Worm (Caenorhabditis elegans) whole organism, L1 larva: ENCODE results near the gene K10D11.6.

ENCODE experiments used
- C16A3.4 ChIP-seq: fragments of 150-350 bp; optimal IDR thresholded peaks from 2 replicates; lab custom pipeline; 2014; ENCODE audit warnings: missing biosample characterization, missing genetic modification characterization
- C34B4.2 ChIP-seq: sonication (generic microtip); optimal IDR thresholded peaks from 2 replicates; lab custom pipeline; 2017; ENCODE audit warnings: mild to moderate bottlenecking, missing genetic modification characterization, missing compliant biosample characterization
- F16B12.6 ChIP-seq: fragments of 150-350 bp; optimal IDR thresholded peaks from 2 replicates; lab custom pipeline; 2014; ENCODE audit warnings: missing biosample characterization, missing genetic modification characterization
- aha-1 ChIP-seq: fragments of 150-350 bp; optimal IDR thresholded peaks from 2 replicates; lab custom pipeline; 2014; ENCODE audit warnings: missing biosample characterization, missing genetic modification characterization
- aly-2 ChIP-seq: fragments of 150-350 bp; optimal IDR thresholded peaks from 2 replicates; lab custom pipeline; 2014; ENCODE audit warnings: missing biosample characterization, missing genetic modification characterization
- ama-1 ChIP-seq: fragments of 150-350 bp; optimal IDR thresholded peaks from 2 replicates; lab custom pipeline; 2014
- blmp-1 ChIP-seq: fragments of 150-350 bp; optimal IDR thresholded peaks from 2 replicates; lab custom pipeline; 2014; ENCODE audit warnings: missing biosample characterization, missing genetic modification characterization
- dsc-1 ChIP-seq: sonication (generic microtip); optimal IDR thresholded peaks from 2 replicates; lab custom pipeline; 2016; ENCODE audit warnings: mild to moderate bottlenecking, missing genetic modification characterization, missing compliant biosample characterization
- efl-1 ChIP-seq, 4 experiments: fragments of 150-350 bp; optimal IDR thresholded peaks in 3 of 4; peaks in 1 of 4; 1 replicate in 1 of 4; 2 replicates in 3 of 4; lab custom pipeline; 2014; ENCODE audit warnings: missing biosample characterization in 2 of 4, missing genetic modification characterization in 2 of 4, missing genetic modification reagents in 2 of 4
- elt-2 ChIP-seq: sonication (generic microtip); optimal IDR thresholded peaks from 2 replicates; lab custom pipeline; 2016; ENCODE audit warnings: missing genetic modification characterization, mild to moderate bottlenecking, inconsistent platforms, missing compliant biosample characterization, missing genetic modification reagents
- elt-3 ChIP-seq, 6 experiments: fragments of 150-350 bp in 1 of 6; sonication (generic microtip); optimal IDR thresholded peaks; 2 replicates each; lab custom pipeline; 2017 to 2018; ENCODE audit warnings: missing biosample characterization in 6 of 6, missing genetic modification characterization in 6 of 6, inconsistent platforms in 1 of 6
- ets-5 ChIP-seq: fragments of 200-800 bp; sonication (Bioruptor generic); IDR thresholded peaks from 2 replicates; pipeline ENCODE4 v1.3.6; 2022; ENCODE audit warnings: missing genetic modification characterization, missing compliant biosample characterization
- fkh-10 ChIP-seq: sonication (generic microtip); optimal IDR thresholded peaks from 2 replicates; lab custom pipeline; 2017; ENCODE audit warnings: missing biosample characterization, missing genetic modification reagents, missing genetic modification characterization
- fkh-4 ChIP-seq: sonication (generic microtip); optimal IDR thresholded peaks from 2 replicates; lab custom pipeline; 2016; ENCODE audit warnings: missing compliant biosample characterization, missing genetic modification characterization, borderline replicate concordance
- fkh-8 ChIP-seq: sonication (generic microtip); optimal IDR thresholded peaks from 2 replicates; lab custom pipeline; 2016; ENCODE audit warnings: mild to moderate bottlenecking, missing genetic modification characterization, missing compliant biosample characterization
- fos-1 ChIP-seq: fragments of 150-350 bp; optimal IDR thresholded peaks from 2 replicates; lab custom pipeline; 2014; ENCODE audit warnings: missing biosample characterization, missing genetic modification characterization
- grh-1 ChIP-seq: fragments of 200-800 bp; sonication (Bioruptor generic); IDR thresholded peaks from 2 replicates; pipeline ENCODE4 v1.3.6; 2022; ENCODE audit warnings: missing genetic modification reagents, missing genetic modification characterization, missing compliant biosample characterization
- hlh-17 ChIP-seq: fragments of 200-800 bp; sonication (Bioruptor generic); optimal IDR thresholded peaks from 2 replicates; lab custom pipeline; 2018; ENCODE audit warnings: missing genetic modification characterization, mild to moderate bottlenecking, missing compliant biosample characterization, moderate library complexity, borderline replicate concordance
- hpl-2 ChIP-seq: fragments of 150-350 bp; optimal IDR thresholded peaks from 2 replicates; lab custom pipeline; 2014; ENCODE audit warnings: missing biosample characterization, missing genetic modification reagents, missing genetic modification characterization
- irx-1 ChIP-seq: sonication (generic microtip); optimal IDR thresholded peaks from 2 replicates; lab custom pipeline; 2016; ENCODE audit warnings: missing genetic modification characterization, missing compliant biosample characterization
- isw-1 ChIP-seq: fragments of 200-800 bp; sonication (Bioruptor generic); IDR thresholded peaks from 2 replicates; pipeline ENCODE4 v1.3.6; 2022; ENCODE audit warnings: missing genetic modification characterization, missing compliant biosample characterization
- lin-14 ChIP-seq: fragments of 200-800 bp; sonication (Bioruptor generic); optimal IDR thresholded peaks from 2 replicates; lab custom pipeline; 2018; ENCODE audit warnings: mild to moderate bottlenecking, missing genetic modification characterization, moderate library complexity, missing compliant biosample characterization
- lin-35 ChIP-seq, 2 experiments: fragments of 150-350 bp; optimal IDR thresholded peaks; 2 replicates each; lab custom pipeline; 2014; ENCODE audit warnings: missing biosample characterization in 2 of 2, missing genetic modification characterization in 2 of 2, missing genetic modification reagents in 2 of 2
- lir-3 ChIP-seq: sonication (generic microtip); optimal IDR thresholded peaks from 2 replicates; lab custom pipeline; 2016; ENCODE audit warnings: mild to moderate bottlenecking, missing genetic modification characterization, moderate library complexity, missing compliant biosample characterization; ENCODE audit not compliant: poor library complexity
- nhr-19 ChIP-seq: fragments of 200-800 bp; sonication (Bioruptor generic); conservative IDR thresholded peaks from 2 replicates; pipeline ENCODE4 v1.3.6; 2022; ENCODE audit warnings: missing genetic modification characterization, missing compliant biosample characterization
- nhr-20 ChIP-seq: sonication (generic microtip); optimal IDR thresholded peaks from 2 replicates; lab custom pipeline; 2016; ENCODE audit warnings: mild to moderate bottlenecking, missing genetic modification characterization, missing compliant biosample characterization
- nhr-71 ChIP-seq: sonication (generic microtip); optimal IDR thresholded peaks from 2 replicates; lab custom pipeline; 2016; ENCODE audit warnings: mild to moderate bottlenecking, missing genetic modification characterization, moderate library complexity, missing compliant biosample characterization
- nhr-77 ChIP-seq: fragments of 150-350 bp; optimal IDR thresholded peaks from 2 replicates; lab custom pipeline; 2014; ENCODE audit warnings: missing biosample characterization, missing genetic modification characterization
- nhr-84 ChIP-seq: sonication (generic microtip); optimal IDR thresholded peaks from 2 replicates; lab custom pipeline; 2017; ENCODE audit warnings: missing biosample characterization, missing genetic modification characterization
- nhr-85 ChIP-seq: sonication (generic microtip); peaks from one replicate; lab custom pipeline; 2016; ENCODE audit warnings: missing genetic modification characterization, inconsistent platforms, missing compliant biosample characterization
- nhr-90 ChIP-seq: sonication (generic microtip); optimal IDR thresholded peaks from 2 replicates; lab custom pipeline; 2016; ENCODE audit warnings: mild to moderate bottlenecking, missing genetic modification characterization, missing compliant biosample characterization; ENCODE audit not compliant: poor library complexity
- skn-1 ChIP-seq: fragments of 150-350 bp; optimal IDR thresholded peaks from 2 replicates; lab custom pipeline; 2014; ENCODE audit warnings: missing biosample characterization, missing genetic modification characterization
- snu-23 ChIP-seq: sonication (generic microtip); optimal IDR thresholded peaks from 2 replicates; lab custom pipeline; 2016; ENCODE audit warnings: missing genetic modification characterization, missing compliant biosample characterization
- sox-4 ChIP-seq: sonication (generic microtip); optimal IDR thresholded peaks from 2 replicates; lab custom pipeline; 2016; ENCODE audit warnings: missing genetic modification characterization, missing compliant biosample characterization
- sptf-1 ChIP-seq: fragments of 150-350 bp; optimal IDR thresholded peaks from 2 replicates; lab custom pipeline; 2014; ENCODE audit warnings: missing biosample characterization, missing genetic modification characterization
- sup-37 ChIP-seq: fragments of 200-800 bp; sonication (Bioruptor generic); optimal IDR thresholded peaks from 2 replicates; lab custom pipeline; 2018; ENCODE audit warnings: mild to moderate bottlenecking, missing genetic modification characterization, missing compliant biosample characterization
- tlp-1 ChIP-seq: fragments of 150-350 bp; optimal IDR thresholded peaks from 2 replicates; lab custom pipeline; 2014; ENCODE audit warnings: missing biosample characterization, missing genetic modification characterization
- unc-62 ChIP-seq: fragments of 150-350 bp; optimal IDR thresholded peaks from 2 replicates; lab custom pipeline; 2014; ENCODE audit warnings: missing biosample characterization, missing genetic modification reagents, missing genetic modification characterization
- vab-15 ChIP-seq: sonication (generic microtip); optimal IDR thresholded peaks from 2 replicates; lab custom pipeline; 2017; ENCODE audit warnings: missing genotype, mild to moderate bottlenecking, missing genetic modification characterization, missing compliant biosample characterization
- zag-1 ChIP-seq: fragments of 150-350 bp; optimal IDR thresholded peaks from 2 replicates; lab custom pipeline; 2014; ENCODE audit warnings: missing biosample characterization, missing genetic modification characterization

K10D11.6 gene

ce11 chrIV:13013231-13013630 is 24.0 kb upstream of the K10D11.6 start (continued):
- TF ChIP-seq nhr-71 (tag; lab: Kevin White, UChicago), result peak; percentile 5
- no peak for TF ChIP-seq ets-5 (GFP tag; lab: Robert Waterston, UW)
- peak in 1 of 6 experiments; percentile 65 for TF ChIP-seq elt-3 (tag; optimal IDR thresholded peaks at IDR 0.05; lab: Kevin White, UChicago)
- TF ChIP-seq hlh-17 (GFP tag; lab: Kevin White, UChicago), result no peak
- TF ChIP-seq efl-1 (optimal IDR thresholded peaks at IDR 0.05; lab: Kevin White, UChicago), result no peak
- peak in 1 of 2 experiments; percentile 35 for TF ChIP-seq efl-1 (GFP tag; optimal IDR thresholded peaks at IDR 0.05 in 1 of 2; lab: Kevin White, UChicago)
- TF ChIP-seq aha-1 (tag; lab: Kevin White, UChicago), result no peak

DNA sequence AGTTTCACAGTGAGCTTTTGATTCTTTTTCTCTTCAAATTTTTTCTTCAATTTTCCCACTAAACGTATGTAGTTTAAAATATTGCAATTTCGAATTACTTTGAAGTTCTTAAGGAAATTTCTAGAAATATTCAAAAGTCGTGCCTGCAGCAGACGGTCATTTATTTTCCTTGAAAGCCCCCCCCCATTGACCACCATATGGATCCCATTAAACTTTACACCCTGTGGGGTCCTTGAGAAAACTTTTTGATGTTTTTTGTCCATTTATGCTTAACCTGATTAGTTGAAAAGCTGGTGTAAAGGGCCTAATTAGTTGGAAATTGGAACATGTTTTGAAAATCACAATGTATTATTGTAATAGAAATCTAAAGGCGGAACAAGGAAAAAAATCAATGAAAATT is 20.3 kb upstream of the K10D11.6 start:
- TF ChIP-seq nhr-85 (tag; lab: Kevin White, UChicago) (peak; percentile 22), fkh-4 (tag; lab: Kevin White, UChicago) (peak; percentile 65), dsc-1 (peak; percentile 81), aly-2 (tag; lab: Kevin White, UChicago) (no peak)

DNA sequence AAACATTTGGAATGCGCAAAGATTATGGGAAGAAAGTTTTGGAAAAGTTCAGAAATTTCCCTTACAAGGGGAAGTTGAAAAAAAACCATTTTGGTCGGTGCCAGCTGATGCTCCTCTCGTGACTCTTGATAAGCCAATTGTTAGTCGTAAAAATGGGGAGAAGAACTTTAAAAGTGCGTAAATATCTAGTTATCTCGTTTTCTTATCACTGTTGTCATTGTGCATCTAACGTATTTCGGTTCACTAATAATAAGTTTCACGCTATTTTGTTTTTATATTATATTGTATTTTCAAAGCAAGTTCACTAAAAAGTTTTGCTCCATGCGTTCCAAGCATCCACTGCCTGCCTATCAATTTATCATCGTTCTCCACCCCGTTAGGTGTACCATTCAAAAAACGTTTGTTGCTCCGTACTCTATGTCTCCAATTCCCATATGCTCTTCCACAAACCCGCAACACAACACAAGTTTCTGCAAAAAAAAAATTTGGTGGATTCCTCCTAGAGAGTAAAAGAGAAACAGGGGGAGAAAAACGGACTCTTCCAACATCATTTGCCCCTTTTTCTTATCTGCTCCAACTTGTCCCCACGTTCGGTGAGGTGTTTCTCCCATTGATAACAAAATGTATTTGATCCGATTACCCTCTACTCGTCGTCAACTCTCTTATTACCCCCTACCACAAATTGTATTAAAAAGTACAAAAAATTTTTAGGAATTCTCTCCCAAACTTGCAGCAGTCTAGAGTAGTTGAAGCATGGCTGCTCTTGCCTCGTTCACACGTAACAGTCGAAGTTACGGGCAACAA is 19.4 kb upstream of the K10D11.6 start, which contains the start of gene mbk-2:
mbk-2 (plus strand) TSS at position 754 of the 804 bp plus-strand sequence.
- TF ChIP-seq lin-14 (peak; percentile 13), sup-37 (GFP tag; lab: Kevin White, UChicago) (no peak), elt-2 (tag; lab: Kevin White, UChicago) (peak; percentile 89), efl-1 (optimal IDR thresholded peaks at IDR 0.05; lab: Kevin White, UChicago) (no peak), efl-1 (GFP tag; optimal IDR thresholded peaks at IDR 0.05 in 1 of 2; lab: Kevin White, UChicago) (peak in 1 of 2 experiments; percentile 86)

DNA sequence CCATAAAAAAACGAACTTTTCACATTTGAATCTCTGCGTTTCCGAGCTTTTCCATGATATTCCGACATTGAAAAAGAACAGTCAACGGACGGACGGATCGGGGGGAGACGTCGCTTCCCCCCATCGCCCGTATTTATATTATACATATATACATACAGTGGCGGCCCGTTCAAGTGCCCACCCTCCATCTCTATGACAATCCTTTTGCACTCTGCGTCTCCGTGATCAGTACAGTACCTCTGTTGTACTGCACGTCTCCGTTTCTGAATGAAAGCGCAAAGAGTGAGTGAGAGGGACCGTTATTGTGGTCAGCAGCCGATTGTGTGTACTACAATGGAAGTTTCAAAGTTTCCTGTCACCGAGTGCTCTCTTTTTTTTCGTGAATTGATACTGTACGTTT is 9.8 kb upstream of the K10D11.6 start:
- TF ChIP-seq blmp-1 (tag; lab: Kevin White, UChicago) (peak; percentile 60), C34B4.2 (tag; lab: Kevin White, UChicago) (no peak), elt-2 (tag; lab: Kevin White, UChicago) (no peak), nhr-19 (GFP tag; lab: Robert Waterston, UW) (no peak)
- TF ChIP-seq, all 84 proteins: peak for 1

- TF ChIP-seq C34B4.2 (tag; lab: Kevin White, UChicago), result no peak
- TF ChIP-seq F16B12.6 (tag; lab: Kevin White, UChicago), result no peak
- TF ChIP-seq lin-35 (GFP tag; optimal IDR thresholded peaks at IDR 0.05; lab: Kevin White, UChicago), result peak in 1 of 2 experiments; percentile 13
- TF ChIP-seq elt-3 (tag; optimal IDR thresholded peaks at IDR 0.05; lab: Kevin White, UChicago), result peak in 2 of 6 experiments; percentile 27 to 72
- peak; percentile 85 for TF ChIP-seq nhr-85 (tag; lab: Kevin White, UChicago)
- TF ChIP-seq nhr-20, result peak; percentile 16
- TF ChIP-seq sup-37 (GFP tag; lab: Kevin White, UChicago), result no peak
- TF ChIP-seq nhr-71 (tag; lab: Kevin White, UChicago), result peak; percentile 56
- TF ChIP-seq efl-1 (optimal IDR thresholded peaks at IDR 0.05; lab: Kevin White, UChicago), result no peak
- TF ChIP-seq efl-1 (GFP tag; optimal IDR thresholded peaks at IDR 0.05 in 1 of 2; lab: Kevin White, UChicago), result no peak
- no peak for TF ChIP-seq lir-3 (tag; lab: Kevin White, UChicago)
- no peak for TF ChIP-seq nhr-77 (tag; lab: Kevin White, UChicago)
- peak; percentile 42 for TF ChIP-seq snu-23
- TF ChIP-seq unc-62 (GFP tag; lab: Kevin White, UChicago), result no peak
- peak; percentile 29 for TF ChIP-seq lin-14
- TF ChIP-seq blmp-1 (tag; lab: Kevin White, UChicago), result peak; percentile 77
- no peak for TF ChIP-seq nhr-90 (tag; lab: Kevin White, UChicago)
- no peak for TF ChIP-seq nhr-84 (tag; lab: Kevin White, UChicago)
- TF ChIP-seq grh-1 (GFP tag; lab: Robert Waterston, UW), result peak; percentile 55
Observed at ce11 chrIV:12997560-12997959, 8.3 kb upstream of the K10D11.6 start.

ce11 chrIV:12995886-12996285 is 6.6 kb upstream of the K10D11.6 start, which contains the start of gene K10D11.7:
TSS of gene K10D11.7 (minus strand) at chrIV:12995986.
- no peak for TF ChIP-seq fos-1 (tag; lab: Kevin White, UChicago)
- TF ChIP-seq isw-1 (GFP tag; lab: Robert Waterston, UW), result no peak
- TF ChIP-seq sox-4 (tag; lab: Kevin White, UChicago), result no peak
- TF ChIP-seq fkh-10 (GFP tag; lab: Kevin White, UChicago), result no peak
- no peak for TF ChIP-seq unc-62 (GFP tag; lab: Kevin White, UChicago)
- TF ChIP-seq fkh-8 (tag; lab: Kevin White, UChicago), result no peak
- TF ChIP-seq ama-1 (lab: Kevin White, UChicago), result no peak
- no peak for TF ChIP-seq irx-1
- no peak for TF ChIP-seq hpl-2 (GFP tag; lab: Kevin White, UChicago)
- TF ChIP-seq aha-1 (tag; lab: Kevin White, UChicago), result no peak
- no peak for TF ChIP-seq skn-1
- TF ChIP-seq tlp-1 (tag; lab: Kevin White, UChicago), result no peak
- TF ChIP-seq C16A3.4 (tag; lab: Kevin White, UChicago), result no peak
- no peak for TF ChIP-seq vab-15 (tag; lab: Kevin White, UChicago)
- no peak for TF ChIP-seq zag-1 (tag; lab: Kevin White, UChicago)
- no peak for TF ChIP-seq sptf-1 (tag; lab: Kevin White, UChicago)
